Worm (Caenorhabditis elegans) whole organism, L4 larva: Measurements from ENCODE around the gene let-60.

Source experiments
- F10B5.3 ChIP-seq: sonication (generic microtip); optimal IDR thresholded peaks from 2 replicates; lab custom pipeline; 2016; ENCODE audit warnings: mild to moderate bottlenecking, missing genetic modification characterization, missing compliant biosample characterization
- F44E2.7 ChIP-seq: fragments of 200-800 bp; sonication (Bioruptor generic); IDR thresholded peaks from 2 replicates; pipeline ENCODE4 v2.1.2; 2022; ENCODE audit warnings: missing genetic modification characterization, missing compliant biosample characterization
- Y105C5A.15 ChIP-seq: fragments of 200-800 bp; sonication (Bioruptor generic); IDR thresholded peaks from 2 replicates; pipeline ENCODE4 v1.3.6; 2022; ENCODE audit warnings: missing genetic modification characterization, missing compliant biosample characterization
- ceh-20 ChIP-seq: fragments of 200-800 bp; sonication (Bioruptor generic); IDR thresholded peaks from 2 replicates; pipeline ENCODE4 v1.3.6; 2022; ENCODE audit warnings: missing genetic modification reagents, missing genetic modification characterization, missing compliant biosample characterization
- ceh-28 ChIP-seq: fragments of 150-350 bp; optimal IDR thresholded peaks from 2 replicates; lab custom pipeline; 2014; ENCODE audit warnings: missing biosample characterization, missing genetic modification reagents, missing genetic modification characterization
- ceh-32 ChIP-seq: sonication (generic microtip); optimal IDR thresholded peaks from 2 replicates; lab custom pipeline; 2016; ENCODE audit warnings: mild to moderate bottlenecking, missing genetic modification characterization, missing compliant biosample characterization; ENCODE audit not compliant: poor library complexity
- ceh-82 ChIP-seq: sonication (generic microtip); optimal IDR thresholded peaks from 2 replicates; lab custom pipeline; 2017; ENCODE audit warnings: missing biosample characterization, missing genetic modification characterization
- ces-1 ChIP-seq: fragments of 150-350 bp; sonication (generic microtip); optimal IDR thresholded peaks from 4 replicates; lab custom pipeline; 2014; ENCODE audit warnings: missing biosample characterization, missing genetic modification reagents, missing genetic modification characterization
- ctbp-1 ChIP-seq: fragments of 200-800 bp; sonication (Bioruptor generic); IDR thresholded peaks from 2 replicates; pipeline ENCODE4 v1.3.6; 2022; ENCODE audit warnings: missing genetic modification reagents, missing genetic modification characterization, missing compliant biosample characterization
- daf-16 ChIP-seq, 3 experiments: sonication (generic microtip); optimal IDR thresholded peaks; 2 replicates each; lab custom pipeline; 2016 to 2017; ENCODE audit warnings: missing genetic modification characterization in 3 of 3, missing genetic modification reagents in 3 of 3, mild to moderate bottlenecking in 2 of 3, missing compliant biosample characterization in 2 of 3, missing biosample characterization in 1 of 3, moderate library complexity in 1 of 3
- daf-19 ChIP-seq: fragments of 200-800 bp; sonication (Bioruptor generic); conservative IDR thresholded peaks from 2 replicates; pipeline ENCODE4 v1.3.6; 2022; ENCODE audit warnings: missing genetic modification characterization, missing compliant biosample characterization
- duxl-1 ChIP-seq: sonication (generic microtip); optimal IDR thresholded peaks from 2 replicates; lab custom pipeline; 2016; ENCODE audit warnings: mild to moderate bottlenecking, missing genetic modification characterization, moderate library complexity, missing compliant biosample characterization; ENCODE audit not compliant: poor library complexity
- egl-27 ChIP-seq: sonication (generic microtip); optimal IDR thresholded peaks from 3 replicates; lab custom pipeline; 2017; ENCODE audit warnings: missing biosample characterization, missing genetic modification reagents, missing genetic modification characterization
- fkh-10 ChIP-seq: fragments of 150-350 bp; optimal IDR thresholded peaks from 2 replicates; lab custom pipeline; 2014; ENCODE audit warnings: missing biosample characterization, missing genetic modification reagents, missing genetic modification characterization
- gei-8 ChIP-seq: fragments of 200-800 bp; sonication (Bioruptor generic); optimal IDR thresholded peaks from 2 replicates; lab custom pipeline; 2018; ENCODE audit warnings: mild to moderate bottlenecking, missing genetic modification characterization, missing compliant biosample characterization
- hlh-11 ChIP-seq: fragments of 200-800 bp; sonication (Bioruptor generic); optimal IDR thresholded peaks from 2 replicates; lab custom pipeline; 2018; ENCODE audit warnings: mild to moderate bottlenecking, missing genetic modification characterization, missing compliant biosample characterization
- hlh-30 ChIP-seq: sonication (generic microtip); optimal IDR thresholded peaks from 2 replicates; lab custom pipeline; 2017; ENCODE audit warnings: antibody characterized with exemption, mild to moderate bottlenecking, missing genetic modification characterization, missing compliant biosample characterization; ENCODE audit not compliant: insufficient read depth
- lin-15B ChIP-seq: fragments of 150-350 bp; sonication (generic microtip); optimal IDR thresholded peaks from 3 replicates; lab custom pipeline; 2014; ENCODE audit warnings: missing biosample characterization, missing genetic modification characterization
- lsy-2 ChIP-seq, 2 experiments: fragments of 150-350 bp in 1 of 2; sonication (generic microtip) in 1 of 2; optimal IDR thresholded peaks; 2 replicates each; lab custom pipeline; 2014 to 2017; ENCODE audit warnings: missing biosample characterization in 2 of 2, missing genetic modification characterization in 2 of 2
- mxl-2 ChIP-seq: fragments of 200-800 bp; sonication (Bioruptor generic); conservative IDR thresholded peaks from 2 replicates; pipeline ENCODE4 v1.3.6; 2022; ENCODE audit warnings: missing genetic modification reagents, missing genetic modification characterization, missing compliant biosample characterization
- mxl-3 ChIP-seq: fragments of 200-800 bp; sonication (Bioruptor generic); optimal IDR thresholded peaks from 2 replicates; lab custom pipeline; 2018; ENCODE audit warnings: mild to moderate bottlenecking, missing genetic modification characterization, missing compliant biosample characterization
- nhr-25 ChIP-seq: sonication (generic microtip); optimal IDR thresholded peaks from 2 replicates; lab custom pipeline; 2017; ENCODE audit warnings: missing genetic modification characterization, mild to moderate bottlenecking, missing compliant biosample characterization, antibody characterized with exemption, moderate library complexity, borderline replicate concordance; ENCODE audit not compliant: insufficient read depth
- nhr-48 ChIP-seq: sonication (generic microtip); optimal IDR thresholded peaks from 2 replicates; lab custom pipeline; 2016; ENCODE audit warnings: mild to moderate bottlenecking, missing genetic modification characterization, missing compliant biosample characterization
- php-3 ChIP-seq: fragments of 200-800 bp; sonication (Bioruptor generic); IDR thresholded peaks from 2 replicates; pipeline ENCODE4 v1.3.6; 2022; ENCODE audit warnings: missing genetic modification reagents, missing genetic modification characterization, missing compliant biosample characterization
- saeg-2 ChIP-seq: fragments of 200-800 bp; sonication (Bioruptor generic); IDR thresholded peaks from 2 replicates; pipeline ENCODE4 v1.3.6; 2022; ENCODE audit warnings: missing genetic modification reagents, missing genetic modification characterization, missing compliant biosample characterization
- sdz-12 ChIP-seq: fragments of 200-800 bp; sonication (Bioruptor generic); optimal IDR thresholded peaks from 2 replicates; lab custom pipeline; 2018; ENCODE audit warnings: mild to moderate bottlenecking, missing genetic modification characterization, missing compliant biosample characterization
- skn-1 ChIP-seq: fragments of 150-350 bp; optimal IDR thresholded peaks from 2 replicates; lab custom pipeline; 2014; ENCODE audit warnings: missing biosample characterization, missing genetic modification characterization
- snpc-1.2 ChIP-seq: fragments of 200-800 bp; sonication (Bioruptor generic); IDR thresholded peaks from 2 replicates; pipeline ENCODE4 v1.3.6; 2022; ENCODE audit warnings: missing genetic modification reagents, missing genetic modification characterization, missing compliant biosample characterization
- snpc-4 ChIP-seq: fragments of 150-350 bp; optimal IDR thresholded peaks from 2 replicates; lab custom pipeline; 2014; ENCODE audit warnings: missing biosample characterization, missing genetic modification characterization
- tra-1 ChIP-seq: fragments of 200-800 bp; sonication (Bioruptor generic); IDR thresholded peaks from 2 replicates; pipeline ENCODE4 v1.3.6; 2022; ENCODE audit warnings: missing genetic modification reagents, missing genetic modification characterization, missing compliant biosample characterization
- unc-62 ChIP-seq, 3 experiments: fragments of 150-350 bp in 1 of 3; sonication (generic microtip); optimal IDR thresholded peaks in 2 of 3; peaks in 1 of 3; 1 replicate in 1 of 3; 2 replicates in 2 of 3; lab custom pipeline; 2014 to 2017; ENCODE audit warnings: missing biosample characterization in 3 of 3, missing genetic modification characterization in 3 of 3, missing genetic modification reagents in 3 of 3, missing genotype in 1 of 3
- ztf-11 ChIP-seq: fragments of 150-350 bp; optimal IDR thresholded peaks from 2 replicates; lab custom pipeline; 2014; ENCODE audit warnings: missing biosample characterization, missing genetic modification characterization
- ztf-7 ChIP-seq: fragments of 150-350 bp; optimal IDR thresholded peaks from 2 replicates; lab custom pipeline; 2014; ENCODE audit warnings: missing biosample characterization, missing genetic modification characterization

let-60 gene

DNA sequence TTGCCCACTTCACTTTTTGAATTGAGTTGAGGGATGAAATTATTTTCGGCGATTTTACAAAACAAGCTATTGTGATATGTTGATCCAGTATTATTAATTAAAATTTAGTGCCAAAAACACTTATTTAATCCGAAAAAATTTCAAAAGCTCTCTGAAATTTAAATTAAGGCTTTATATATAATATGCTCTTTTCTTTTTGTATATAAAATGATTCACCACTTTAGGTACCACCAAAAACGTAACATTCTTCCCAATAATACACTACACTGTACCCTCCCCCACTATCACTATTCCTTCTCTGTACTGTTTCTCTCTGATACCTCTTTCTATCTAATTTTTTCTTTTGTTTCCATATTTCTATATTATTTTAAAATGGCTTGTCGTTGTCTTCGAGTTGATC is 47.1 kb downstream of the let-60 start, which contains the start of gene prx-2:
Gene prx-2, plus strand, starts transcription at position 301 of the 400 bp plus-strand sequence.
- TF ChIP-seq duxl-1 (tag; lab: Kevin White, UChicago) (no peak), hlh-11 (tag; lab: Kevin White, UChicago) (no peak), tra-1 (no peak), ceh-20 (GFP tag; lab: Robert Waterston, UW) (no peak), ztf-7 (tag; lab: Kevin White, UChicago) (no peak), ces-1 (GFP tag; lab: Kevin White, UChicago) (no peak), fkh-10 (GFP tag; lab: Kevin White, UChicago) (no peak), mxl-2 (GFP tag; lab: Robert Waterston, UW) (no peak), F44E2.7 (no peak), F10B5.3 (tag; lab: Kevin White, UChicago) (no peak), php-3 (GFP tag; lab: Robert Waterston, UW) (no peak)

DNA sequence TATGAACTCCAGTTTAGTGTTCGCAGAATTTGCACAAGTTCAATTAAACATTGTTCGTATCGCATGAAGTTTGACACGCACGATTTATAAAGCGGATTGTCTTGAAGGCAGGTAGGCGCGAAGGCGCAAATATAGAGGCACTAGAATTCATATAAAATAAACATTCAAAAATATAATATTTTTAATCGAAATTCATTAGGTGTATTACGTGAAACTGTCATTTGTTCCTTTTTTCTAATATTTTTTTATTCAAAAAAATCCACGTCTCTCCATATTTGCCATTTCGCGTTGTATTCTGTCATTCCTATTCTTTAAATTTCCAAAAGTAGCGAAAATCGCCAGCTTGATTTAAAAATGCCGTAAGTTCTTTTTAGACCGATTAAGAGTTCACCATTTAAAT is 49.1 kb downstream of the let-60 start, which contains the start of gene ZK809.1:
Gene ZK809.1, plus strand, starts transcription at position 301 of the 400 bp plus-strand sequence.
- no peak for TF ChIP-seq ztf-11 (tag; lab: Kevin White, UChicago)
- no peak for TF ChIP-seq lsy-2 (tag; optimal IDR thresholded peaks at IDR 0.05; lab: Kevin White, UChicago)
- no peak for TF ChIP-seq ceh-82 (tag; lab: Kevin White, UChicago)
- TF ChIP-seq unc-62 (GFP tag; optimal IDR thresholded peaks at IDR 0.05 in 1 of 2; lab: Kevin White, UChicago): no peak
- no peak for TF ChIP-seq unc-62 (tag; optimal IDR thresholded peaks at IDR 0.05; lab: Kevin White, UChicago)

DNA sequence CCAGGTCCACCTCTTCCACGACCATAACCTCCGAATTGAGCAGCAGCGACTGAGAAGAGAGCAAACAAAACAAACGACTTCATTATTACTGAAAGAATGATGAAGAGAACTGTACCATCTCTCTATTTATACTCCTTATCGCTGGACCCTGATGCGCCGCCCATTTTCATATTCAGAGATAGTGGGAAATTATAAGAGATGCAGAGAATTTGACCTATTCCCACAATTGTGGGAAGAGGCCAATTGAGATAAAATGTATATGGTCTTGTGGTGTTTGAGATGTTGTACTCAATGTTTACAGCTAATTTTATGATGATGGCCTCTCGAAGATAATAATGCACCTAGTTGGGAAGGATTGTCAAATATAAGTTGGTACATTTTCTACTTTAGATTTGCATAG is 50.0 kb downstream of the let-60 start, which contains the start of gene ttr-50:
Gene ttr-50, minus strand, starts transcription at position 101 of the 400 bp plus-strand sequence.
- TF ChIP-seq egl-27 (tag; lab: Kevin White, UChicago) (no peak), ctbp-1 (no peak), ces-1 (GFP tag; lab: Kevin White, UChicago) (no peak), daf-19 (GFP tag; lab: Robert Waterston, UW) (no peak), ceh-28 (tag; lab: Kevin White, UChicago) (no peak), lin-15B (tag; lab: Kevin White, UChicago) (no peak), nhr-48 (tag; lab: Kevin White, UChicago) (no peak), snpc-4 (tag; lab: Kevin White, UChicago) (no peak), saeg-2 (GFP tag; lab: Robert Waterston, UW) (no peak), ceh-32 (tag; lab: Kevin White, UChicago) (no peak), mxl-2 (GFP tag; lab: Robert Waterston, UW) (no peak), snpc-1.2 (GFP tag; lab: Robert Waterston, UW) (no peak), nhr-25 (tag; lab: Kevin White, UChicago) (no peak), mxl-3 (GFP tag; lab: Kevin White, UChicago) (no peak), Y105C5A.15 (GFP tag; lab: Robert Waterston, UW) (no peak), hlh-30 (tag; lab: Kevin White, UChicago) (no peak), gei-8 (GFP tag; lab: Kevin White, UChicago) (no peak), skn-1 (tag; lab: Kevin White, UChicago) (no peak), daf-16 (GFP tag; optimal IDR thresholded peaks at IDR 0.05; lab: Kevin White, UChicago) (no peak), daf-16 (tag; optimal IDR thresholded peaks at IDR 0.05; lab: Kevin White, UChicago) (no peak), sdz-12 (no peak)
- TF ChIP-seq, all 104 proteins: peak for 0
